Worm (Caenorhabditis elegans): ENCODE data around the gene ccm-2.

DNA sequence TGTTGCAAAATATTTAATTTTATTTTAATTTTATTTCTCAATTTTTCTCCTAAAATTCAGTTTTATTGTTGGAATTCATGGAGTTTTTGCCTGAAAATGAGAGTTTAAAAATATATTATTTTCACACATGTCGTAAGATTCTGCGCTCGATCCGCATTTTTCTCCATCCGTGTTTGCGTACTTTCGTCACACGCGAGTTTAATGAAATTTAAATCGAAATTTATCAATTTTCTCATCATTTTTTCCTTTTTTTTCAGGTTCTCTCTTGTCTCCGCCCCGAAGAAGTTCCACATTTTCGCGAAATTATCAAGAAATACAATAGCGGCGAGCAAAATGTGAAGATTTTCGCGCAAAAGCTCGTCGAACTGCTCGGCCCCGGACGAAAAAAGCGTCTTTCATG lies 12.0 kb downstream of the ccm-2 start:
- TF ChIP-seq unc-30 (tag; optimal IDR thresholded peaks at IDR 0.05) (no peak), ceh-8 (GFP tag; optimal IDR thresholded peaks at IDR 0.05) (no peak), swsn-7 (tag; optimal IDR thresholded peaks at IDR 0.05) (no peak), ces-1 (GFP tag; optimal IDR thresholded peaks at IDR 0.05) (no peak), hlh-4 (tag; optimal IDR thresholded peaks at IDR 0.05) (no peak), pqm-1 (tag; optimal IDR thresholded peaks at IDR 0.05) (no peak), alr-1 (tag; optimal IDR thresholded peaks at IDR 0.05; ENCODE audit: borderline replicate concordance) (no peak), lin-14 (GFP tag; optimal IDR thresholded peaks at IDR 0.05) (no peak), ceh-82 (tag; optimal IDR thresholded peaks at IDR 0.05) (no peak), nhr-28 (tag; optimal IDR thresholded peaks at IDR 0.05) (no peak), unc-62 (GFP tag; optimal IDR thresholded peaks at IDR 0.05) (no peak), aly-2 (tag; optimal IDR thresholded peaks at IDR 0.05) (no peak), nhr-11 (tag; optimal IDR thresholded peaks at IDR 0.05) (no peak), elt-2 (tag; optimal IDR thresholded peaks at IDR 0.05) (no peak)

Data from whole organism, L1 larva.